Fruit fly (Drosophila melanogaster): ENCODE results near the gene mRpS34.

The mRpS34 gene

DNA sequence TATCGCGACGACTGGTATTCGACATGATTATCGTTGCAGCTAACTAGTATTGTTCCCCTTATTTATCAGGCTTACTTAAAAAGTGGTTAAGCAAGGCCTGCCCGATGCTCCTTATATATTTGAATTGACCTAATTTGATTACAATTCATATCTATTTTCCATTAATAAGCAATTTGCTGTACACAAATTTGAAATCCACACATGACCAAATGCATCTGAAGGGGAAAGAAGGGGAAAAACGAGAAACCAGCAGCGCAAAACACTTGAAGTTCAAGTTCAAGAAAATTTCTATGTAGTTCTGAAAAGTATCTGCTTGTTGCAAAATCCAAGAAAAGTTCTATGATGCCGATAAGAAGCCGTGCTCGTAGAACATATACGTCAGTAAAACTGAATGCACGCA, 21.2 kb upstream of the mRpS34 start, which contains the start of the genes CG13040 and CG13039:
Gene CG13040, minus strand, starts transcription at position 101 of the 400 bp plus-strand sequence.
Gene CG13039, minus strand, starts transcription at position 106 of the 400 bp plus-strand sequence.
- TF ChIP-seq h (optimal IDR thresholded peaks at IDR 0.05) = no peak
- no peak for TF ChIP-seq Myc (optimal IDR thresholded peaks at IDR 0.05)
- TF ChIP-seq psq (optimal IDR thresholded peaks at IDR 0.05) = no peak
- no peak for TF ChIP-seq insv (optimal IDR thresholded peaks at IDR 0.05)
- TF ChIP-seq ttk (optimal IDR thresholded peaks at IDR 0.05) = no peak
- no peak for TF ChIP-seq Sin3A (optimal IDR thresholded peaks at IDR 0.05)

DNA sequence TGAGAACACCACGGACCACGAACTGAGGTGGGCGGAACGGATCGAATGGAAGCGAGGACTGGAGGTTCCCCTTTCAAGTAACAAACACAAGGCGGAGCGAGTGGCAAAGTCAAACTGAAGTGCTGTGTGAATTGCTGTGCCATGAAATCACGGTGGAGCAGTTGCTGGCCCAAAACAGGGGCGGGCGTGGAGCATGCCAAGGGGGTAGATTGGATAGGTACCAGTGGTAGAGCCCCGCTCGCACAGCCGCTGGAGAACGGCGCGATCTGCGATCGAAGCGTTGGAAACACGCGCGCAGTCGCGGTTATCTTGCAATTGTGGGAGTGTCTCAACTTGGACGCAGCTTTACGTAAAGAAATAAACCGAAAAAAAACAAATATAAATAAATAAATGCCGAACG, 20.1 kb upstream of the mRpS34 start, which contains the start of gene CG13038:
Gene CG13038, minus strand, starts transcription at position 118 of the 400 bp plus-strand sequence.
- TF ChIP-seq psq (optimal IDR thresholded peaks at IDR 0.05) (no peak), Sin3A (optimal IDR thresholded peaks at IDR 0.05) (no peak), Myc (optimal IDR thresholded peaks at IDR 0.05) (no peak), ttk (optimal IDR thresholded peaks at IDR 0.05) (no peak), insv (optimal IDR thresholded peaks at IDR 0.05) (no peak), h (optimal IDR thresholded peaks at IDR 0.05) (no peak)

DNA sequence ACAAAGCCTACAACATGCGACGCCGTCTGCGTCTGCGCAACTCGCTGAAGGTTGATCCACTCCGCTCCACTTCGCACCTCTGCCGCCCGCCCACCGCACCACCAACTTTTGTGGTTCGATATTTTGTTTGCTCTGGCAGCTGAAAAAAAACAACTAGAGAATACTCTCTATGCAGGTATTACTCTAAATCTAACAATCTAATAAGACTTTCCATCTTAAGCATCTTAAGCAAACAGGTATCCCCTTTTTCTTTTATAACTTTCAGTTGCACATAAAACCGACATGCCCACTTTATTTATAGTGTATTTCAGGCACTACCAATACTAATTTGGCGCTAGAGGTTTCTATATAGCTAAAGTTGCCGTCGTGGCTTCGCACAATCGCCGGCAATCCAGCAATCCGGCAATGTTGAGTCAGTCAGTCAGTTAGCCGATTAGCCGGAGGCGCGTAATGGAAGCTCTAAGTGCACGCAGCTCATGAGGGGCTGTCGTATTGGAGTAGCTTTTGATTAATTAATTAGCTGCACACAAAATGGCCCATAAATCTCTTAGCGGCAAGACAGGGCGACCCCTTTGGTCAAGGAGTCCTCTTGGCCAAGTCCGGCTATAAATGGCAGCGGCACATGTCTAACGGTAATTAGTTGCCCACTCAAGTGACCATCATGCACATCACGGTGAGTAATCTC, 19.5 kb upstream of the mRpS34 start, which contains the start of gene CG13058:
Gene CG13058, plus strand, starts transcription at position 635 of the 685 bp plus-strand sequence.
- no peak for TF ChIP-seq Sin3A (optimal IDR thresholded peaks at IDR 0.05)
- no peak for TF ChIP-seq Myc (optimal IDR thresholded peaks at IDR 0.05)
- TF ChIP-seq psq (optimal IDR thresholded peaks at IDR 0.05) = no peak
- no peak for TF ChIP-seq ttk (optimal IDR thresholded peaks at IDR 0.05)
- no peak for TF ChIP-seq insv (optimal IDR thresholded peaks at IDR 0.05)
- no peak for TF ChIP-seq h (optimal IDR thresholded peaks at IDR 0.05)

- TF ChIP-seq insv (optimal IDR thresholded peaks at IDR 0.05) = no peak
- TF ChIP-seq h (optimal IDR thresholded peaks at IDR 0.05) = no peak
- no peak for TF ChIP-seq psq (optimal IDR thresholded peaks at IDR 0.05)
- TF ChIP-seq Sin3A (optimal IDR thresholded peaks at IDR 0.05) = no peak
- no peak for TF ChIP-seq Myc (optimal IDR thresholded peaks at IDR 0.05)
- TF ChIP-seq ttk (optimal IDR thresholded peaks at IDR 0.05) = no peak
Measured at dm6 chr3L:16329495-16329894, 18.4 kb upstream of the mRpS34 start, which contains the start of gene CG33061. Gene CG33061 (plus strand): TSS chr3L:16329795.

DNA sequence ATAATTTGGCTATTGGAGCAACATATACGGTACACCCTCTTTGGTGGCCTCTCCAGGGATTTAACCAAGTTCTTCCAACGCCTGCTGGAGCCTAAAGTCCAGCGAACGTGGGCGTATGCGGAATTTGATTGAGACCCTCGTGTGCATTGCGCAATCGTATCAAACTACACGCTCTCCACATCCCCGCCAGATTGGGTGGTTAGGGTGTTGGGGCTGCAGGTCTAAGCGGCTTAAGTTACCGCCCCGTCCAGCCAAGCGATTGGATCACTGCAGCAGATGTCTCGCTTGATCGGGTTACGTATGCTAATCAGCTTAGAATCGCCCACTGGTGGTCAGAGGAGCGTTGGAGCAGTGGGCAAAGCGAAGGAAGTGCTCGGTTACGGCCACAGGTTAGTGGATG, 17.1 kb upstream of the mRpS34 start, which contains the start of gene CG33060:
Gene CG33060, plus strand, starts transcription at position 301 of the 400 bp plus-strand sequence.
- TF ChIP-seq ttk (optimal IDR thresholded peaks at IDR 0.05) (no peak), Myc (optimal IDR thresholded peaks at IDR 0.05) (no peak), psq (optimal IDR thresholded peaks at IDR 0.05) (no peak), insv (optimal IDR thresholded peaks at IDR 0.05) (no peak), h (optimal IDR thresholded peaks at IDR 0.05) (no peak), Sin3A (optimal IDR thresholded peaks at IDR 0.05) (no peak)

dm6 chr3L:16331633-16332032, 16.2 kb upstream of the mRpS34 start, which contains the start of gene retinin:
Gene retinin (plus strand): TSS chr3L:16331933.
- TF ChIP-seq Sin3A (optimal IDR thresholded peaks at IDR 0.05) = no peak
- TF ChIP-seq ttk (optimal IDR thresholded peaks at IDR 0.05) = no peak
- TF ChIP-seq psq (optimal IDR thresholded peaks at IDR 0.05) = no peak

- no peak for TF ChIP-seq h (optimal IDR thresholded peaks at IDR 0.05)
- no peak for TF ChIP-seq Sin3A (optimal IDR thresholded peaks at IDR 0.05)
- TF ChIP-seq ttk (optimal IDR thresholded peaks at IDR 0.05) = no peak
- TF ChIP-seq Myc (optimal IDR thresholded peaks at IDR 0.05) = no peak
- no peak for TF ChIP-seq insv (optimal IDR thresholded peaks at IDR 0.05)
- no peak for TF ChIP-seq psq (optimal IDR thresholded peaks at IDR 0.05)
Measured at dm6 chr3L:16333013-16333412, 14.9 kb upstream of the mRpS34 start, which contains the start of gene CG13056. Gene CG13056 (plus strand): TSS chr3L:16333313.

- TF ChIP-seq insv (optimal IDR thresholded peaks at IDR 0.05) (no peak), h (optimal IDR thresholded peaks at IDR 0.05) (no peak), Myc (optimal IDR thresholded peaks at IDR 0.05) (no peak), psq (optimal IDR thresholded peaks at IDR 0.05) (no peak), Sin3A (optimal IDR thresholded peaks at IDR 0.05) (no peak), ttk (optimal IDR thresholded peaks at IDR 0.05) (no peak)
Measured at dm6 chr3L:16334876-16335275, 13.0 kb upstream of the mRpS34 start.

dm6 chr3L:16337739-16338138, 10.1 kb upstream of the mRpS34 start:
- no peak for TF ChIP-seq Sin3A (optimal IDR thresholded peaks at IDR 0.05)
- no peak for TF ChIP-seq insv (optimal IDR thresholded peaks at IDR 0.05)

- TF ChIP-seq Myc (optimal IDR thresholded peaks at IDR 0.05) (no peak), Sin3A (optimal IDR thresholded peaks at IDR 0.05) (no peak), psq (optimal IDR thresholded peaks at IDR 0.05) (no peak), insv (optimal IDR thresholded peaks at IDR 0.05) (no peak), ttk (optimal IDR thresholded peaks at IDR 0.05) (no peak), h (optimal IDR thresholded peaks at IDR 0.05) (no peak)
Measured at dm6 chr3L:16338703-16339102, 9.2 kb upstream of the mRpS34 start, which contains the start of gene CG4998. Gene CG4998 (plus strand): TSS chr3L:16339003.

DNA sequence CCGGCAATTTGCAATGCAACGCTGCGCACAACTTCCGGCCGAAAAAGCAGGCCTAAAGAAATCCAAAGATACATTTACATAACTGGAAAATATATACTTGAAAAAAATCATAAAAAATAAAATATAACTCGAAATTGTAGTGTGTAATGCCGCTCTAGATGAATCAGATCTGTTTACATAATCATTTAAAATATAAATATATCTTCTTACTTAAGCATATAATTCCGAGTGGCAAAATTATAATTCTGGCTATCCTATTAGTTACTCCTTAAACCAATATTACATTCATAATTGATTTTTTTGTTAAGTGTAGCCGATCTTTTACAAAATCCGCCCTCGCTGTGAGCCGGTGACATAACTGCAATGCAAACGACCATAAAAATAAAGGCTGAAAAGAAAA, 8.4 kb upstream of the mRpS34 start:
- TF ChIP-seq psq (optimal IDR thresholded peaks at IDR 0.05) = no peak
- TF ChIP-seq Sin3A (optimal IDR thresholded peaks at IDR 0.05) = no peak
- no peak for TF ChIP-seq Myc (optimal IDR thresholded peaks at IDR 0.05)
- no peak for TF ChIP-seq ttk (optimal IDR thresholded peaks at IDR 0.05)
- TF ChIP-seq h (optimal IDR thresholded peaks at IDR 0.05) = no peak
- TF ChIP-seq insv (optimal IDR thresholded peaks at IDR 0.05) = no peak

dm6 chr3L:16339873-16340272, 8.0 kb upstream of the mRpS34 start:
- no peak for TF ChIP-seq Sin3A (optimal IDR thresholded peaks at IDR 0.05)
- TF ChIP-seq ttk (optimal IDR thresholded peaks at IDR 0.05) = no peak
- no peak for TF ChIP-seq h (optimal IDR thresholded peaks at IDR 0.05)
- no peak for TF ChIP-seq psq (optimal IDR thresholded peaks at IDR 0.05)
- TF ChIP-seq Myc (optimal IDR thresholded peaks at IDR 0.05) = no peak
- no peak for TF ChIP-seq insv (optimal IDR thresholded peaks at IDR 0.05)
